Worm (Caenorhabditis elegans): Measurements from ENCODE around the gene usip-1.

Gene usip-1

DNA sequence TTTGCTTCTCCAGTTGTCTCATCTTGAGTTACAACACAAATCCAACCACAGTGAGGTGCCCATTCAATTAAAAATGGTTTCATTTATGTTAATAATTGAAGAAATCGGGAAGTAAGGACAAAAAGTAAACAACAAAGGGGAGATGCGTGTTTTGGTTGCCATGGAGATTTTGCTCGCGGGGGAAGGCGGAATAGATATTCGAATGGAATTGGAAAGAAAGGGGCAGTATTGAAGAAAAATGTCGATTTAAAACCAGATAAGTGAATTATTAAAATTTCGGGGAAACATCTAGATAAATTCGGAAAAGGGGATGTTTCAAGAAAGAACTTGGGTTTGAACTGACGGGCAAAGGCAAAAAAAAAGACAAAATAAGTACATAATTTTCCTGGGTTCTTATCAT lies 33.4 kb downstream of the usip-1 start, which contains the start of gene che-11:
Gene che-11, minus strand, starts transcription at position 101 of the 400 bp plus-strand sequence.
- TF ChIP-seq him-1 (tag; optimal IDR thresholded peaks at IDR 0.05): no peak
- TF ChIP-seq dao-5 (tag; optimal IDR thresholded peaks at IDR 0.05): no peak
- no peak for TF ChIP-seq W03F9.2 (tag; optimal IDR thresholded peaks at IDR 0.05)

DNA sequence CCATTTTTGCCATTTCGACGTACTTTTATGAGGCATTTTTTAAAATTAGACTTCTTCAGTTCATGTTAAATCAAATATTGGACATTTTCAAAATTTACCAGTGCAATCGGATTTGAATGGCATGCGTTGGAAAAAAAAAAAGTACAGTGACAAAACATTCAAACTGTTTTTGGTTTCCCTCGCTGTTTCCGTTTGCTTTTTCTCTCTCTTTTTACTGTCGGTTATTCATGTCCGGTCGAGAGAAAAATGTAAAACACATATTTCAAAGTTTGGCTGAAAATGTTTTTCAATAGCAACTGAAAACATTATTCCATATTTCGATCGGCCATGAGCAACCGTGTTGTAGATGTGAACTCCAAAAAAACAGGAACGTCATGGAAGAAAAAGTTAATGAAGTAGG lies 43.4 kb downstream of the usip-1 start, which contains the start of gene C27A7.3:
Gene C27A7.3, plus strand, starts transcription at position 301 of the 400 bp plus-strand sequence.
- TF ChIP-seq W03F9.2 (tag; optimal IDR thresholded peaks at IDR 0.05): no peak
- no peak for TF ChIP-seq dao-5 (tag; optimal IDR thresholded peaks at IDR 0.05)
- no peak for TF ChIP-seq him-1 (tag; optimal IDR thresholded peaks at IDR 0.05)

DNA sequence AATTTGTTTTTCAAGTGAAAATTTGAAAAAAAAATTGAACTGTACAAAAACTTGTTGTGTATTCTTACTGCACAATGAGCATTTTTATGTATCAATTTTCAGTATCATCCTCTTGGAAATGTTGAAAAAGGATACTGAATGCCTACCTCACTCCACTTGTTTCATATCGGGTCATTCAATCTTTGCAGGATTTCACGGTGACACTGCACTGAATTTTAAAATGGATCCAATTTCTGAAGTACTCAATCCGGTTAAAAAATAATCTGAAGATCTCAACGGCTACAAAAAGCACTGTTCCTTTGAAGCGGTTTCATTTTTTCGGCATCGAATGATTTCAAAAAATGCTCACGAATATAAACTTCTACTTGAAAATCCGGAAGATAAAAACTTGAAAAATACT lies 46.1 kb downstream of the usip-1 start:
- TF ChIP-seq him-1 (tag; optimal IDR thresholded peaks at IDR 0.05) (no peak), dao-5 (tag; optimal IDR thresholded peaks at IDR 0.05) (no peak), W03F9.2 (tag; optimal IDR thresholded peaks at IDR 0.05) (no peak)

Data from whole organism, L4/young adult.